Fruit fly (Drosophila melanogaster) whole organism, embryonic: ENCODE data around the gene Flad1.
A peak's percentile ranks its signal among the peaks of the same experiment; 100 is the strongest.

Source experiments
- Asciz ChIP-seq: fragments of 200-800 bp; sonication (Bioruptor generic); optimal IDR thresholded peaks from 2 replicates; lab custom pipeline; 2017; ENCODE audit warnings: missing biosample characterization, mild to moderate bottlenecking, missing genetic modification characterization, missing genetic modification reagents
- CG10366 ChIP-seq: fragments of 200-800 bp; sonication (Bioruptor generic); IDR thresholded peaks from 2 replicates; pipeline ENCODE4 v1.3.6; 2022; ENCODE audit warnings: missing biosample characterization, missing genetic modification characterization
- CG11504 ChIP-seq: fragments of 200-800 bp; sonication (Bioruptor generic); optimal IDR thresholded peaks from 3 replicates; lab custom pipeline; 2019; ENCODE audit warnings: missing biosample characterization, mild to moderate bottlenecking, missing genetic modification characterization, moderate library complexity
- CG12104 ChIP-seq: fragments of 200-800 bp; sonication (Bioruptor generic); optimal IDR thresholded peaks from 3 replicates; lab custom pipeline; 2016; ENCODE audit warnings: missing biosample characterization, missing genetic modification characterization
- CG15479 ChIP-seq: fragments of 200-800 bp; sonication (Bioruptor generic); optimal IDR thresholded peaks from 3 replicates; lab custom pipeline; 2019; ENCODE audit warnings: missing biosample characterization, mild to moderate bottlenecking, missing genetic modification characterization, moderate library complexity
- CG43689 ChIP-seq: fragments of 200-800 bp; sonication (Bioruptor generic); IDR thresholded peaks from 2 replicates; pipeline ENCODE4 v1.3.6; 2022; ENCODE audit warnings: missing biosample characterization, missing genetic modification characterization
- CG7786 ChIP-seq: fragments of 200-800 bp; sonication (Bioruptor generic); optimal IDR thresholded peaks from 2 replicates; lab custom pipeline; 2016; ENCODE audit warnings: missing biosample characterization, missing genetic modification characterization
- NC2α ChIP-seq: fragments of 200-800 bp; sonication (Bioruptor generic); optimal IDR thresholded peaks from 2 replicates; lab custom pipeline; 2016; ENCODE audit warnings: missing biosample characterization, missing genetic modification characterization
- Side ChIP-seq: fragments of 200-800 bp; sonication (Bioruptor generic); optimal IDR thresholded peaks from 2 replicates; lab custom pipeline; 2016; ENCODE audit warnings: missing biosample characterization, missing genetic modification characterization
- bcd ChIP-seq: fragments of 200-800 bp; sonication (Bioruptor generic); optimal IDR thresholded peaks from 2 replicates; lab custom pipeline; 2017; ENCODE audit warnings: missing biosample characterization, mild to moderate bottlenecking, missing genetic modification characterization
- psq ChIP-seq: fragments of 200-800 bp; sonication (Bioruptor generic); optimal IDR thresholded peaks from 2 replicates; lab custom pipeline; 2017; ENCODE audit warnings: missing biosample characterization, missing genetic modification characterization
- sens ChIP-seq: fragments of 200-800 bp; sonication (Bioruptor generic); peaks from one replicate; lab custom pipeline; 2016; ENCODE audit warnings: missing biosample characterization, missing genetic modification characterization
- sqz ChIP-seq: fragments of 200-800 bp; sonication (Bioruptor generic); optimal IDR thresholded peaks from 3 replicates; lab custom pipeline; 2018; ENCODE audit warnings: missing biosample characterization, mild to moderate bottlenecking, missing genetic modification characterization

DNA sequence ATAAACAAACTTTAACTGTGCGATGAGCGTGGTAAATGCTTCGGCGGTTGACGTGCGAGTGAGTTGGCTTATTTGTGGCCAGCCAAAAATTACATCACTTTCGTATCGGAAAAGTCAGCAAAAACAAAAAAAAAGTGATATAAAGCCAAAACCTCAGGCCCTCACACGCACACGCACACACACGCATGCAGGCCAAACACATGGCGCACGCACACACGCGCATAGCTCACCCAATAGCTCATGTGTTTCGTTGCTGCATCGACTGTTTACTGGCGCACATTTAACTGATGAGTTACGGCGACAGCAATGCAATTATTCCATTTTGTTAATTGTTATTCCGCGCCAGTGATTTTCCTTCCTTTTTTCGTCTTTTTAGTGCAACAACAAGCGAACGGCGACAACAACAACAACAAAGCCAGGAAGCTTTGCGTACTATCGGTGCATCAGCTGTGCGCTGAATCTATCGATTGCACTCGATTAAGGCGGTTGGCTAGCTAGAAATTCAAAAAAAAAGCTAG lies at the start of gene Flad1:
- TF ChIP-seq Side (GFP tag; lab: Kevin White, UChicago), result no peak
- no peak for TF ChIP-seq CG10366 (GFP tag; lab: Robert Waterston, UW)
- no peak for TF ChIP-seq psq (GFP tag; lab: Kevin White, UChicago)
- no peak for TF ChIP-seq bcd
- TF ChIP-seq CG12104 (GFP tag; lab: Kevin White, UChicago), result no peak
- TF ChIP-seq NC2α, result no peak
- no peak for TF ChIP-seq Asciz
- TF ChIP-seq sqz (GFP tag; lab: Kevin White, UChicago), result peak; percentile 68
- TF ChIP-seq CG15479 (GFP tag; lab: Kevin White, UChicago), result no peak
- TF ChIP-seq sens (GFP tag; lab: Kevin White, UChicago), result peak; percentile 17
- no peak for TF ChIP-seq CG7786 (GFP tag; lab: Kevin White, UChicago)
- TF ChIP-seq CG11504, result no peak
- TF ChIP-seq CG43689 (GFP tag; lab: Robert Waterston, UW), result no peak
